Fruit fly (Drosophila melanogaster) whole organism, embryonic: ENCODE results near the gene Kyat.

Experiments
- Atf3 ChIP-seq: fragments of 200-800 bp; sonication (Bioruptor generic); optimal IDR thresholded peaks from 3 replicates; lab custom pipeline; 2016; ENCODE audit warnings: missing biosample characterization, missing genetic modification characterization
- Bdp1 ChIP-seq: fragments of 200-800 bp; sonication (Bioruptor generic); optimal IDR thresholded peaks from 3 replicates; lab custom pipeline; 2016; ENCODE audit warnings: missing biosample characterization, missing genetic modification characterization
- CG10431 ChIP-seq: fragments of 200-800 bp; sonication (Bioruptor generic); optimal IDR thresholded peaks from 3 replicates; lab custom pipeline; 2018; ENCODE audit warnings: missing biosample characterization, mild to moderate bottlenecking, missing genetic modification characterization
- CG11398 ChIP-seq: fragments of 200-800 bp; sonication (Bioruptor generic); optimal IDR thresholded peaks from 2 replicates; lab custom pipeline; 2016; ENCODE audit warnings: missing biosample characterization, missing genetic modification characterization
- CG14050 ChIP-seq: fragments of 200-800 bp; sonication (Bioruptor generic); IDR thresholded peaks from 3 replicates; pipeline ENCODE4 v1.3.6; 2022; ENCODE audit warnings: missing biosample characterization, missing genetic modification characterization
- CG17568 ChIP-seq: fragments of 200-800 bp; sonication (Bioruptor generic); optimal IDR thresholded peaks from 2 replicates; lab custom pipeline; 2018; ENCODE audit warnings: missing biosample characterization, mild to moderate bottlenecking, missing genetic modification characterization, moderate library complexity
- CG1832 ChIP-seq: fragments of 200-800 bp; sonication (Bioruptor generic); optimal IDR thresholded peaks from 2 replicates; lab custom pipeline; 2017; ENCODE audit warnings: missing biosample characterization, mild to moderate bottlenecking, missing genetic modification characterization, inconsistent platforms
- CG18619 ChIP-seq: fragments of 200-800 bp; sonication (Bioruptor generic); optimal IDR thresholded peaks from 3 replicates; lab custom pipeline; 2017; ENCODE audit warnings: missing biosample characterization, mild to moderate bottlenecking, missing genetic modification characterization
- CG31365 ChIP-seq: fragments of 200-800 bp; sonication (Bioruptor generic); optimal IDR thresholded peaks from 2 replicates; lab custom pipeline; 2018; ENCODE audit warnings: missing biosample characterization, mild to moderate bottlenecking, missing genetic modification characterization
- CG3407 ChIP-seq: fragments of 200-800 bp; sonication (Bioruptor generic); optimal IDR thresholded peaks from 2 replicates; lab custom pipeline; 2018; ENCODE audit warnings: missing biosample characterization, mild to moderate bottlenecking, missing genetic modification characterization
- CG4730 ChIP-seq: fragments of 200-800 bp; sonication (Bioruptor generic); IDR thresholded peaks from 2 replicates; pipeline ENCODE4 v1.3.6; 2022; ENCODE audit warnings: missing biosample characterization, missing genetic modification characterization
- CG6254 ChIP-seq: fragments of 200-800 bp; sonication (Bioruptor generic); optimal IDR thresholded peaks from 3 replicates; lab custom pipeline; 2017; ENCODE audit warnings: mild to moderate bottlenecking, missing biosample characterization, missing genetic modification reagents, missing genetic modification characterization
- CG6854 ChIP-seq: fragments of 200-800 bp; sonication (Bioruptor generic); optimal IDR thresholded peaks from 3 replicates; lab custom pipeline; 2017; ENCODE audit warnings: missing biosample characterization, mild to moderate bottlenecking, missing genetic modification characterization
- CG7357 ChIP-seq: fragments of 200-800 bp; sonication (Bioruptor generic); IDR thresholded peaks from 3 replicates; pipeline ENCODE4 v1.3.6; 2022; ENCODE audit warnings: missing biosample characterization, missing genetic modification characterization
- CG7963 ChIP-seq: fragments of 200-800 bp; sonication (Bioruptor generic); IDR thresholded peaks from 3 replicates; pipeline ENCODE4 v1.3.6; 2022; ENCODE audit warnings: missing biosample characterization, missing genetic modification characterization; ENCODE audit not compliant: partially characterized antibody
- CG7987 ChIP-seq: fragments of 200-800 bp; sonication (Bioruptor generic); optimal IDR thresholded peaks from 2 replicates; lab custom pipeline; 2018; ENCODE audit warnings: missing biosample characterization, mild to moderate bottlenecking, missing genetic modification characterization, moderate library complexity
- CG8765 ChIP-seq: fragments of 200-800 bp; sonication (Bioruptor generic); IDR thresholded peaks from 2 replicates; pipeline ENCODE4 v1.3.6; 2022; ENCODE audit warnings: missing biosample characterization, missing genetic modification characterization
- CG9876 ChIP-seq: fragments of 200-800 bp; sonication (Bioruptor generic); optimal IDR thresholded peaks from 2 replicates; lab custom pipeline; 2016; ENCODE audit warnings: missing biosample characterization, missing genetic modification characterization
- Chrac-16 ChIP-seq: fragments of 200-800 bp; sonication (Bioruptor generic); optimal IDR thresholded peaks from 3 replicates; lab custom pipeline; 2016; ENCODE audit warnings: missing biosample characterization, missing genetic modification characterization
- Dp ChIP-seq: fragments of 200-800 bp; sonication (Bioruptor generic); optimal IDR thresholded peaks from 2 replicates; lab custom pipeline; 2018; ENCODE audit warnings: missing biosample characterization, mild to moderate bottlenecking, missing genetic modification characterization, moderate library complexity
- Eip74EF ChIP-seq, 2 experiments: fragments of 200-800 bp in 1 of 2; fragments of >200 bp in 1 of 2; sonication (Bioruptor generic) in 1 of 2; optimal IDR thresholded peaks; 2 replicates each; lab custom pipeline; 2017 to 2019; ENCODE audit warnings: missing biosample characterization in 2 of 2, missing genetic modification characterization in 2 of 2, mild to moderate bottlenecking in 1 of 2, moderate library complexity in 1 of 2
- H2.0 ChIP-seq: fragments of 200-800 bp; sonication (Bioruptor generic); IDR thresholded peaks from 2 replicates; pipeline ENCODE4 v1.3.6; 2022; ENCODE audit warnings: missing biosample characterization, missing genetic modification characterization
- Hmx ChIP-seq: fragments of 200-800 bp; sonication (Bioruptor generic); optimal IDR thresholded peaks from 2 replicates; lab custom pipeline; 2016; ENCODE audit warnings: missing biosample characterization, missing genetic modification characterization
- Jarid2 ChIP-seq: fragments of 200-800 bp; sonication (Bioruptor generic); optimal IDR thresholded peaks from 3 replicates; lab custom pipeline; 2017; ENCODE audit warnings: mild to moderate bottlenecking, missing biosample characterization, missing genetic modification reagents, missing genetic modification characterization
- NK7.1 ChIP-seq: fragments of 200-800 bp; sonication (Bioruptor generic); optimal IDR thresholded peaks from 3 replicates; lab custom pipeline; 2016; ENCODE audit warnings: missing biosample characterization, missing genetic modification characterization
- Oaz ChIP-seq: fragments of 200-800 bp; sonication (Bioruptor generic); IDR thresholded peaks from 2 replicates; pipeline ENCODE4 v1.3.6; 2022; ENCODE audit warnings: missing biosample characterization, missing genetic modification characterization
- Ravus ChIP-seq: fragments of 200-800 bp; sonication (Bioruptor generic); IDR thresholded peaks from 2 replicates; pipeline ENCODE4 v1.3.6; 2022; ENCODE audit warnings: missing biosample characterization, missing genetic modification characterization
- Sox100B ChIP-seq: fragments of 200-800 bp; sonication (Bioruptor generic); optimal IDR thresholded peaks from 3 replicates; lab custom pipeline; 2018; ENCODE audit warnings: missing biosample characterization, mild to moderate bottlenecking, missing genetic modification characterization
- Sry-δ ChIP-seq: fragments of 200-800 bp; sonication (Bioruptor generic); optimal IDR thresholded peaks from 2 replicates; lab custom pipeline; 2016; ENCODE audit warnings: missing biosample characterization, missing genetic modification characterization
- Usf ChIP-seq: fragments of 200-800 bp; sonication (Bioruptor generic); optimal IDR thresholded peaks from 2 replicates; lab custom pipeline; 2017; ENCODE audit warnings: missing genotype, missing biosample characterization, missing genetic modification characterization
- Xbp1 ChIP-seq: fragments of 200-800 bp; sonication (Bioruptor generic); optimal IDR thresholded peaks from 3 replicates; lab custom pipeline; 2016; ENCODE audit warnings: missing biosample characterization, mild to moderate bottlenecking, missing genetic modification characterization
- bigmax ChIP-seq: fragments of 200-800 bp; sonication (Bioruptor generic); optimal IDR thresholded peaks from 2 replicates; lab custom pipeline; 2018; ENCODE audit warnings: missing biosample characterization, mild to moderate bottlenecking, missing genetic modification characterization
- br ChIP-seq: fragments of >200 bp; optimal IDR thresholded peaks from 2 replicates; lab custom pipeline; 2017
- crc ChIP-seq: fragments of 200-800 bp; sonication (Bioruptor generic); optimal IDR thresholded peaks from 2 replicates; lab custom pipeline; 2016; ENCODE audit warnings: missing biosample characterization, missing genetic modification characterization
- croc ChIP-seq: fragments of 200-800 bp; sonication (Bioruptor generic); conservative IDR thresholded peaks from 3 replicates; pipeline ENCODE4 v1.3.6; 2022; ENCODE audit warnings: missing biosample characterization, missing genetic modification characterization
- gce ChIP-seq: fragments of 200-800 bp; sonication (Bioruptor generic); IDR thresholded peaks from 3 replicates; pipeline ENCODE4 v1.3.6; 2022; ENCODE audit warnings: missing biosample characterization, missing genetic modification characterization
- gro ChIP-seq: fragments of 200-800 bp; sonication (Bioruptor generic); optimal IDR thresholded peaks from 2 replicates; lab custom pipeline; 2016; ENCODE audit warnings: missing biosample characterization, missing genetic modification characterization
- h ChIP-seq: fragments of >200 bp; optimal IDR thresholded peaks from 2 replicates; lab custom pipeline; 2017
- ham ChIP-seq: fragments of 200-800 bp; sonication (Bioruptor generic); IDR thresholded peaks from 2 replicates; pipeline ENCODE4 v1.3.6; 2022; ENCODE audit warnings: missing biosample characterization, missing genetic modification characterization
- jing ChIP-seq: fragments of 200-800 bp; sonication (Bioruptor generic); optimal IDR thresholded peaks from 2 replicates; lab custom pipeline; 2018; ENCODE audit warnings: missing biosample characterization, mild to moderate bottlenecking, missing genetic modification characterization
- kah ChIP-seq: fragments of 200-800 bp; sonication (Bioruptor generic); optimal IDR thresholded peaks from 2 replicates; lab custom pipeline; 2018; ENCODE audit warnings: missing biosample characterization, mild to moderate bottlenecking, missing genetic modification characterization
- knrl ChIP-seq: fragments of 200-800 bp; sonication (Bioruptor generic); IDR thresholded peaks from 3 replicates; pipeline ENCODE4 v1.3.6; 2022; ENCODE audit warnings: missing biosample characterization, missing genetic modification characterization; ENCODE audit not compliant: partially characterized antibody
- pnt ChIP-seq: fragments of 200-800 bp; sonication (Bioruptor generic); optimal IDR thresholded peaks from 3 replicates; lab custom pipeline; 2016; ENCODE audit warnings: missing biosample characterization, missing genetic modification characterization
- pzg ChIP-seq: fragments of 200-800 bp; sonication (Bioruptor generic); optimal IDR thresholded peaks from 3 replicates; lab custom pipeline; 2018; ENCODE audit warnings: missing biosample characterization, mild to moderate bottlenecking, missing genetic modification characterization, moderate library complexity
- shn ChIP-seq: fragments of 200-800 bp; sonication (Bioruptor generic); optimal IDR thresholded peaks from 3 replicates; lab custom pipeline; 2016; ENCODE audit warnings: missing biosample characterization, missing genetic modification characterization
- slp2 ChIP-seq: fragments of 200-800 bp; sonication (Bioruptor generic); optimal IDR thresholded peaks from 2 replicates; lab custom pipeline; 2016; ENCODE audit warnings: missing biosample characterization, missing genetic modification characterization
- sna ChIP-seq: fragments of 200-800 bp; sonication (Bioruptor generic); IDR thresholded peaks from 2 replicates; pipeline ENCODE4 v1.3.6; 2022; ENCODE audit warnings: missing biosample characterization, missing genetic modification characterization; ENCODE audit not compliant: partially characterized antibody
- sqz ChIP-seq: fragments of 200-800 bp; sonication (Bioruptor generic); optimal IDR thresholded peaks from 3 replicates; lab custom pipeline; 2018; ENCODE audit warnings: missing biosample characterization, mild to moderate bottlenecking, missing genetic modification characterization
- tll ChIP-seq, 2 experiments: fragments of 200-800 bp in 1 of 2; fragments of >200 bp in 1 of 2; sonication (Bioruptor generic) in 1 of 2; optimal IDR thresholded peaks; 2 replicates each; lab custom pipeline; 2017 to 2019; ENCODE audit warnings: missing biosample characterization in 2 of 2, missing genetic modification characterization in 2 of 2, mild to moderate bottlenecking in 1 of 2, moderate library complexity in 1 of 2
- tna ChIP-seq: fragments of 200-800 bp; sonication (Bioruptor generic); IDR thresholded peaks from 2 replicates; pipeline ENCODE4 v1.3.6; 2022; ENCODE audit warnings: missing biosample characterization, missing genetic modification characterization; ENCODE audit not compliant: partially characterized antibody
- vnd ChIP-seq: fragments of 200-800 bp; sonication (Bioruptor generic); IDR thresholded peaks from 3 replicates; pipeline ENCODE4 v1.3.6; 2022; ENCODE audit warnings: missing biosample characterization, missing genetic modification characterization; ENCODE audit not compliant: partially characterized antibody

Gene Kyat

DNA sequence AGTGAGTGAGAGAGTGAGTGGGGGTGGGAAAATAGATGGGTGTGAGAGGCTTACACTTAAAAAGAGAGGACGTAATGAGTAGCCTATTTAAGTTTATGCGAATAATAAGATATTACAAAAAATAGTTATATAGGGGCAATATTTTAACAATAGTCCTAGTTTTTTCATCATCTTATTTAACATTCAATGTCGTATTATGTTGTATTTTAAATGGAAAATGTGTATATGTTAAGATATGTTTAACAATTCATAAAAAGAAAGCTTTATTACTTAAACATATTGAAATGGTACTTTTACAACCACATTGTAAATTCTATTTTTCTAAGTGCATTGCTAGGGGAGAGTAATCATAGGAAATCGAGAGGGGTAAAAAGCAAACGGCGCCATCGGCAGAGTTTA, 48.3 kb downstream of the Kyat start (continued):
- TF ChIP-seq Chrac-16 (GFP tag; lab: Kevin White, UChicago) (peak; percentile 53), tna (GFP tag; lab: Robert Waterston, UW) (no peak), kah (GFP tag; lab: Kevin White, UChicago) (no peak), CG3407 (peak; percentile 37), pnt (no peak), CG10431 (GFP tag; lab: Kevin White, UChicago) (peak; percentile 43), shn (no peak), jing (GFP tag; lab: Kevin White, UChicago) (no peak), Eip74EF (GFP tag; optimal IDR thresholded peaks at IDR 0.05; lab: Kevin White, UChicago) (peak in 1 of 2 experiments; percentile 61), Hmx (GFP tag; lab: Kevin White, UChicago) (no peak), Atf3 (GFP tag; lab: Kevin White, UChicago) (no peak), CG1832 (GFP tag; lab: Kevin White, UChicago) (no peak), CG6854 (GFP tag; lab: Kevin White, UChicago) (peak; percentile 73), Sry-δ (GFP tag; lab: Kevin White, UChicago) (no peak), CG11398 (no peak), CG6254 (GFP tag; lab: Kevin White, UChicago) (peak; percentile 37), Xbp1 (GFP tag; lab: Kevin White, UChicago) (peak; percentile 70), Usf (GFP tag; lab: Kevin White, UChicago) (no peak), CG7987 (GFP tag; lab: Kevin White, UChicago) (no peak), CG4730 (GFP tag; lab: Robert Waterston, UW) (no peak), CG14050 (GFP tag; lab: Robert Waterston, UW) (no peak), gro (GFP tag; lab: Kevin White, UChicago) (no peak), ham (GFP tag; lab: Robert Waterston, UW) (no peak), CG8765 (no peak), sna (no peak), br (lab: Kevin White, UChicago) (no peak), CG9876 (GFP tag; lab: Kevin White, UChicago) (no peak), CG31365 (no peak), H2.0 (GFP tag; lab: Robert Waterston, UW) (no peak; the same call in 1 of the 2 replicates), Dp (no peak), Ravus (GFP tag; lab: Robert Waterston, UW) (no peak), CG18619 (GFP tag; lab: Kevin White, UChicago) (peak; percentile 70), h (lab: Kevin White, UChicago) (no peak), vnd (GFP tag; lab: Robert Waterston, UW) (no peak), gce (no peak), Sox100B (GFP tag; lab: Kevin White, UChicago) (peak; percentile 80), Jarid2 (GFP tag; lab: Kevin White, UChicago) (no peak), CG17568 (GFP tag; lab: Kevin White, UChicago) (peak; percentile 42), NK7.1 (GFP tag; lab: Kevin White, UChicago) (no peak), bigmax (GFP tag; lab: Kevin White, UChicago) (no peak), CG7963 (GFP tag; lab: Robert Waterston, UW) (no peak), pzg (GFP tag; lab: Kevin White, UChicago) (no peak), croc (peak; percentile 43; the same call in 2 of the 3 replicates), slp2 (GFP tag; lab: Kevin White, UChicago) (no peak), tll (GFP tag; optimal IDR thresholded peaks at IDR 0.05; lab: Kevin White, UChicago) (no peak), CG7357 (GFP tag; lab: Robert Waterston, UW) (0 out of 3 replicates have a peak, but pooled peaks have one; percentile 18), knrl (no peak), Bdp1 (GFP tag; lab: Kevin White, UChicago) (no peak), Oaz (GFP tag; lab: Robert Waterston, UW) (0 out of 2 replicates have a peak, but pooled peaks have one; percentile 23), sqz (GFP tag; lab: Kevin White, UChicago) (peak; percentile 60), crc (no peak)
